Worm (Caenorhabditis elegans): ENCODE measurements around the gene F26A1.1.

DNA sequence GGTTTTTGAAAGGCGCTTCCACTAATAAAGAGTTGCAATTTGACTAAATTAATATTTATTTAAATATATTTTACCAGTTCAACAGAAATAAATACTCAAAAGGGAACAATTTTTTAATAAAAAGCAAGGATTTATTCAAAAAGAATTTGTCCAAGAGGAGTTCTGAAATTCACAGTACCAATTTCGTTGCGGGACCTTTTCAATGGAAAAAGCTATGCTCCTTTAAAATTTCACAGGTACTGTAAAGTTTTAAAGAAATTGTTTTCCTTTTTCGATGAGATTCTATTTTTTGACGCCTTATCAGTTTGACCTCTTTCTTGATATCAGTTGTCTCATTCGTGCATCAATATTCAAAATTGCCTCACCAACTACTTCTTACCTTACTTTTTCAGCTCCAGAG, 50.0 kb downstream of the F26A1.1 start, which contains the start of gene tag-340:
- TF ChIP-seq skn-1 (tag; optimal IDR thresholded peaks at IDR 0.05) (no peak), mdl-1 (tag; optimal IDR thresholded peaks at IDR 0.05) (no peak), elt-3 (tag; optimal IDR thresholded peaks at IDR 0.05) (no peak), nhr-11 (tag; optimal IDR thresholded peaks at IDR 0.05) (no peak), fkh-10 (GFP tag; optimal IDR thresholded peaks at IDR 0.05) (no peak), ztf-11 (tag; optimal IDR thresholded peaks at IDR 0.05) (no peak), rnt-1 (tag; optimal IDR thresholded peaks at IDR 0.05) (no peak), blmp-1 (tag; optimal IDR thresholded peaks at IDR 0.05) (no peak), mab-9 (GFP tag; IDR thresholded peaks at IDR 0.05) (no peak), lsy-2 (tag; optimal IDR thresholded peaks at IDR 0.05) (no peak)
